Worm (Caenorhabditis elegans) whole organism, late embryonic: ENCODE data around the gene ZC262.13.

ENCODE experiments used
- Y22D7AL.16 ChIP-seq: sonication (generic microtip); optimal IDR thresholded peaks from 2 replicates; lab custom pipeline; 2016; ENCODE audit warnings: missing genetic modification characterization, missing compliant biosample characterization
- ama-1 ChIP-seq: fragments of 150-350 bp; optimal IDR thresholded peaks from 2 replicates; lab custom pipeline; 2014
- ceh-14 ChIP-seq: sonication (generic microtip); optimal IDR thresholded peaks from 2 replicates; lab custom pipeline; 2016; ENCODE audit warnings: missing genotype, missing genetic modification characterization, missing compliant biosample characterization
- ceh-19 ChIP-seq: fragments of 200-800 bp; sonication (Bioruptor generic); optimal IDR thresholded peaks from 2 replicates; lab custom pipeline; 2018; ENCODE audit warnings: mild to moderate bottlenecking, missing genetic modification characterization, missing compliant biosample characterization
- ceh-2 ChIP-seq: sonication (generic microtip); optimal IDR thresholded peaks from 2 replicates; lab custom pipeline; 2016; ENCODE audit warnings: missing genotype, missing genetic modification characterization, missing compliant biosample characterization
- ceh-24 ChIP-seq: sonication (generic microtip); optimal IDR thresholded peaks from 2 replicates; lab custom pipeline; 2016; ENCODE audit warnings: mild to moderate bottlenecking, missing genetic modification characterization, missing compliant biosample characterization
- ceh-30 ChIP-seq: fragments of 150-350 bp; optimal IDR thresholded peaks from 2 replicates; lab custom pipeline; 2014; ENCODE audit warnings: missing biosample characterization, missing genetic modification characterization
- ceh-48 ChIP-seq: sonication (generic microtip); optimal IDR thresholded peaks from 2 replicates; lab custom pipeline; 2016; ENCODE audit warnings: missing genetic modification characterization, inconsistent platforms, missing compliant biosample characterization
- ceh-6 ChIP-seq: fragments of 200-800 bp; sonication (Bioruptor generic); optimal IDR thresholded peaks from 2 replicates; lab custom pipeline; 2018; ENCODE audit warnings: mild to moderate bottlenecking, missing genetic modification characterization, missing compliant biosample characterization
- ceh-9 ChIP-seq: sonication (generic microtip); optimal IDR thresholded peaks from 2 replicates; lab custom pipeline; 2016; ENCODE audit warnings: mild to moderate bottlenecking, missing genetic modification characterization, inconsistent platforms, missing compliant biosample characterization
- che-1 ChIP-seq: sonication (generic microtip); optimal IDR thresholded peaks from 2 replicates; lab custom pipeline; 2016; ENCODE audit warnings: mild to moderate bottlenecking, missing genetic modification characterization, missing compliant biosample characterization
- dmd-4 ChIP-seq: sonication (generic microtip); optimal IDR thresholded peaks from 2 replicates; lab custom pipeline; 2016; ENCODE audit warnings: borderline replicate concordance, missing genetic modification characterization, missing compliant biosample characterization
- dve-1 ChIP-seq: sonication (generic microtip); optimal IDR thresholded peaks from 2 replicates; lab custom pipeline; 2017; ENCODE audit warnings: antibody characterized with exemption, mild to moderate bottlenecking, missing genetic modification characterization, missing compliant biosample characterization
- ets-4 ChIP-seq: sonication (generic microtip); optimal IDR thresholded peaks from 2 replicates; lab custom pipeline; 2016; ENCODE audit warnings: missing genetic modification characterization, missing compliant biosample characterization
- eyg-1 ChIP-seq: sonication (generic microtip); optimal IDR thresholded peaks from 2 replicates; lab custom pipeline; 2016; ENCODE audit warnings: missing genotype, missing genetic modification characterization, missing compliant biosample characterization
- fkh-10 ChIP-seq: fragments of 150-350 bp; optimal IDR thresholded peaks from 2 replicates; lab custom pipeline; 2014; ENCODE audit warnings: missing biosample characterization, missing genetic modification reagents, missing genetic modification characterization
- fkh-6 ChIP-seq: sonication (generic microtip); optimal IDR thresholded peaks from 2 replicates; lab custom pipeline; 2016; ENCODE audit warnings: missing genetic modification characterization, missing compliant biosample characterization
- gmeb-2 ChIP-seq: sonication (generic microtip); optimal IDR thresholded peaks from 2 replicates; lab custom pipeline; 2016; ENCODE audit warnings: missing genetic modification characterization, inconsistent platforms, missing compliant biosample characterization
- hlh-15 ChIP-seq: sonication (generic microtip); optimal IDR thresholded peaks from 2 replicates; lab custom pipeline; 2016; ENCODE audit warnings: missing genetic modification characterization, missing compliant biosample characterization
- madf-2 ChIP-seq: sonication (generic microtip); optimal IDR thresholded peaks from 2 replicates; lab custom pipeline; 2017; ENCODE audit warnings: missing genetic modification characterization, missing compliant biosample characterization
- odd-2 ChIP-seq: sonication (generic microtip); optimal IDR thresholded peaks from 2 replicates; lab custom pipeline; 2017; ENCODE audit warnings: antibody characterized with exemption, mild to moderate bottlenecking, missing genetic modification characterization, missing compliant biosample characterization
- pat-9 ChIP-seq: fragments of 200-800 bp; sonication (Bioruptor generic); optimal IDR thresholded peaks from 2 replicates; lab custom pipeline; 2018; ENCODE audit warnings: mild to moderate bottlenecking, missing genetic modification characterization, moderate library complexity, missing compliant biosample characterization
- pax-1 ChIP-seq: fragments of 150-350 bp; optimal IDR thresholded peaks from 2 replicates; lab custom pipeline; 2014; ENCODE audit warnings: missing biosample characterization, missing genetic modification characterization
- pha-2 ChIP-seq: sonication (generic microtip); optimal IDR thresholded peaks from 2 replicates; lab custom pipeline; 2017; ENCODE audit warnings: mild to moderate bottlenecking, missing genetic modification characterization, missing compliant biosample characterization
- pha-4 ChIP-seq: fragments of 150-350 bp; optimal IDR thresholded peaks from 2 replicates; lab custom pipeline; 2018; ENCODE audit warnings: missing biosample characterization, missing genetic modification reagents, missing genetic modification characterization
- ref-2 ChIP-seq: sonication (generic microtip); optimal IDR thresholded peaks from 2 replicates; lab custom pipeline; 2016; ENCODE audit warnings: missing genetic modification characterization, missing compliant biosample characterization
- sdc-2 ChIP-seq: sonication (generic microtip); optimal IDR thresholded peaks from 2 replicates; lab custom pipeline; 2016; ENCODE audit warnings: missing genotype, missing genetic modification characterization, missing compliant biosample characterization
- sox-4 ChIP-seq: sonication (generic microtip); optimal IDR thresholded peaks from 2 replicates; lab custom pipeline; 2017; ENCODE audit warnings: mild to moderate bottlenecking, missing genetic modification characterization, inconsistent platforms, missing compliant biosample characterization
- syd-9 ChIP-seq: sonication (generic microtip); optimal IDR thresholded peaks from 2 replicates; lab custom pipeline; 2016; ENCODE audit warnings: mild to moderate bottlenecking, missing genetic modification characterization, moderate library complexity, missing compliant biosample characterization
- tbx-2 ChIP-seq: sonication (generic microtip); optimal IDR thresholded peaks from 2 replicates; lab custom pipeline; 2016; ENCODE audit warnings: missing genetic modification characterization, missing compliant biosample characterization
- tbx-7 ChIP-seq: sonication (generic microtip); optimal IDR thresholded peaks from 2 replicates; lab custom pipeline; 2016; ENCODE audit warnings: missing genotype, missing genetic modification characterization, missing compliant biosample characterization
- unc-3 ChIP-seq, 2 experiments: fragments of 200-800 bp in 1 of 2; sonication (Bioruptor generic) in 1 of 2; sonication (generic microtip) in 1 of 2; conservative IDR thresholded peaks in 1 of 2; optimal IDR thresholded peaks in 1 of 2; 2 replicates each; pipeline versions ENCODE4 v1.3.6 to Lab custom; 2016 to 2022; ENCODE audit warnings: missing compliant biosample characterization in 2 of 2, missing genetic modification characterization in 2 of 2, missing genetic modification reagents in 1 of 2
- zip-5 ChIP-seq: sonication (generic microtip); optimal IDR thresholded peaks from 2 replicates; lab custom pipeline; 2016; ENCODE audit warnings: missing genetic modification characterization, missing compliant biosample characterization
- ztf-16 ChIP-seq: sonication (generic microtip); optimal IDR thresholded peaks from 2 replicates; lab custom pipeline; 2017; ENCODE audit warnings: missing genetic modification characterization, missing compliant biosample characterization

Gene ZC262.13

ce11 chrIII:8319100-8319499 lies 6.9 kb upstream of the ZC262.13 start, which contains the start of gene F10E9.11 (continued):
- TF ChIP-seq pat-9 (no peak), sdc-2 (tag; lab: Kevin White, UChicago) (peak; percentile 53), ceh-9 (no peak), che-1 (tag; lab: Kevin White, UChicago) (no peak), zip-5 (tag; lab: Kevin White, UChicago) (peak; percentile 86), pha-4 (tag; lab: Kevin White, UChicago) (no peak), ceh-19 (GFP tag; lab: Kevin White, UChicago) (no peak), ama-1 (lab: Kevin White, UChicago) (no peak)

- TF ChIP-seq dmd-4: no peak
- no peak for TF ChIP-seq tbx-7 (tag; lab: Kevin White, UChicago)
- TF ChIP-seq dve-1 (tag; lab: Kevin White, UChicago): no peak
- TF ChIP-seq pha-2 (tag; lab: Kevin White, UChicago): no peak
- no peak for TF ChIP-seq ceh-19 (GFP tag; lab: Kevin White, UChicago)
- no peak for TF ChIP-seq fkh-6 (tag; lab: Kevin White, UChicago)
- no peak for TF ChIP-seq Y22D7AL.16 (tag; lab: Kevin White, UChicago)
- no peak for TF ChIP-seq ceh-14 (tag; lab: Kevin White, UChicago)
- no peak for TF ChIP-seq tbx-2
- no peak for TF ChIP-seq unc-3 (GFP tag; conservative IDR thresholded peaks at IDR 0.05; lab: Robert Waterston, UW)
- TF ChIP-seq unc-3 (tag; optimal IDR thresholded peaks at IDR 0.05; lab: Kevin White, UChicago): no peak
- no peak for TF ChIP-seq ceh-48 (tag; lab: Kevin White, UChicago)
- no peak for TF ChIP-seq ceh-2 (tag; lab: Kevin White, UChicago)
- TF ChIP-seq sox-4 (tag; lab: Kevin White, UChicago): no peak
- no peak for TF ChIP-seq madf-2 (tag; lab: Kevin White, UChicago)
- no peak for TF ChIP-seq pax-1 (tag; lab: Kevin White, UChicago)
- no peak for TF ChIP-seq ref-2 (tag; lab: Kevin White, UChicago)
- no peak for TF ChIP-seq che-1 (tag; lab: Kevin White, UChicago)
- no peak for TF ChIP-seq ceh-6 (GFP tag; lab: Kevin White, UChicago)
- TF ChIP-seq ets-4 (tag; lab: Kevin White, UChicago): no peak
These were observed 5.8 kb upstream of the ZC262.13 start, which contains the start of gene F10E9.10 for ce11 chrIII:8320183-8320582. Gene F10E9.10 (minus strand): TSS chrIII:8320283.

ce11 chrIII:8321225-8321624 lies 4.8 kb upstream of the ZC262.13 start:
- no peak for TF ChIP-seq hlh-15 (tag; lab: Kevin White, UChicago)
- TF ChIP-seq ama-1 (lab: Kevin White, UChicago): no peak
- TF ChIP-seq fkh-10 (GFP tag; lab: Kevin White, UChicago): no peak
- TF ChIP-seq gmeb-2: no peak
- TF ChIP-seq syd-9 (tag; lab: Kevin White, UChicago): no peak
- no peak for TF ChIP-seq odd-2 (tag; lab: Kevin White, UChicago)
- TF ChIP-seq eyg-1 (tag; lab: Kevin White, UChicago): no peak
- no peak for TF ChIP-seq pat-9
- no peak for TF ChIP-seq ceh-48 (tag; lab: Kevin White, UChicago)
- TF ChIP-seq sox-4 (tag; lab: Kevin White, UChicago): no peak
- no peak for TF ChIP-seq ceh-30 (tag; lab: Kevin White, UChicago)
- TF ChIP-seq ceh-9: no peak
- no peak for TF ChIP-seq zip-5 (tag; lab: Kevin White, UChicago)
- no peak for TF ChIP-seq ztf-16

ce11 chrIII:8322645-8323213 lies 3.3 kb upstream of the ZC262.13 start, which contains the start of gene F10E9.1:
Gene F10E9.1 (plus strand): TSS chrIII:8323163.
- TF ChIP-seq gmeb-2 (no peak), sox-4 (tag; lab: Kevin White, UChicago) (no peak), ceh-24 (no peak)
